Fruit fly (Drosophila melanogaster): ENCODE data around the gene boss.

Gene boss

DNA sequence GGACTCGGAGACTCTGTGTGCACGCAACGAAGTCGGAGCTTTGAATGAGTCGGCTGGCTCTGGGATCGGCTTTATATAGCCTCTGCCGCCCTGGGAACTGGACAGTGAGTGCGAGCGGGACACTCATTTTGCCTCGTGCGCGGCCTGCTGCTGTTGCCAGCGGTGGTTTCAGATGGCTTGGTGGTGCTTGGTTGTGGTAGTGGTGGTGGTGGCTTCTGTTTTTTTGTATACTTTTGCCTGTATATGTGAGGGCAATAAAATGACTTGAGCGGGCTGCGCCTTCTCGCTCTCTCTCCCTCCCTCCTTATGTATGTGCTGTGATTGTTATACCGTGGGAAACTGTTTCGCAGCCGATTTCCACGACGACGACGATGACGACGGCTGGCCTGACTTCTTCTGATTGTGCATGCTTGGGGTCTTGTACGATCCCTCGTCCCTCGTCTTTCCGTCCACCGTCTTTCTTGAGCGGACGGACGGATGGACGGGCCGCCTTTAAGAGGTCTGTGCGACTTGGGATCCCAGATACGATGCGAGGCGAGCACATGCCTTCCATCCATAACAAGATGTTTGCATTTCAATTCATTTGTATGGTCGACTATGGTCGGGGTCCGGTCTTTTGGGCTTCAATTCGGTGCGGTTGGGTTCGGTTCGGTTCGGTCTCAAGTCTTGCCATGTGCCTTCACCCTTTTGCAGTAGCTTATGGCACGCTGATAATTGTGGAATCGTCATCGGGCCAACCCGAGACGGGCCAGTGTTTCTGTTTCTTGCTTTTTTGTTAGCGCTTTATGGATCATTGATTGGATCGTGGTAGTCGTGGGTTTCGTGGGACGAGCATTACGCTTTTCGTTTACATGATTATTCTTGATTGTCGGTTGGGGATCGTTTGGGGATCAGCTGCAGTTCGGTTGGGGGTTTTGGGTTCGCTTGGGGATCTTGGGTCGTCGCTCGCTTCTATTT is 44.5 kb downstream of the boss start (continued):
- TF ChIP-seq pan (optimal IDR thresholded peaks at IDR 0.05), result no peak
- TF ChIP-seq pan (GFP tag; optimal IDR thresholded peaks at IDR 0.05 in 1 of 2, IDR thresholded peaks at IDR 0.05 in 1 of 2), result no peak
- TF ChIP-seq Dad (GFP tag; optimal IDR thresholded peaks at IDR 0.05), result no peak
- TF ChIP-seq Ssrp (tag; optimal IDR thresholded peaks at IDR 0.05), result no peak
- no peak for TF ChIP-seq slou (GFP tag; optimal IDR thresholded peaks at IDR 0.05)
- TF ChIP-seq aop (GFP tag; IDR thresholded peaks at IDR 0.05), result no peak
- TF ChIP-seq Rfx (GFP tag; IDR thresholded peaks at IDR 0.05), result no peak
- no peak for TF ChIP-seq hkb (optimal IDR thresholded peaks at IDR 0.05)
- peak; percentile 48; the same call in 1 of the 2 replicates for TF ChIP-seq hkb (GFP tag; IDR thresholded peaks at IDR 0.05)
- TF ChIP-seq Doc2 (GFP tag; IDR thresholded peaks at IDR 0.05), result no peak
- no peak for TF ChIP-seq sc (optimal IDR thresholded peaks at IDR 0.05)
- no peak for TF ChIP-seq sc (GFP tag; optimal IDR thresholded peaks at IDR 0.05)
- peak; percentile 11 for TF ChIP-seq ewg (GFP tag; optimal IDR thresholded peaks at IDR 0.05)
- TF ChIP-seq Stat92E (GFP tag; optimal IDR thresholded peaks at IDR 0.05), result peak in 1 of 3 experiments; percentile 55
- TF ChIP-seq zf30C (GFP tag; optimal IDR thresholded peaks at IDR 0.05), result peak; percentile 4
- TF ChIP-seq seq (GFP tag; IDR thresholded peaks at IDR 0.05), result peak; percentile 43; the same call in 1 of the 2 replicates

DNA sequence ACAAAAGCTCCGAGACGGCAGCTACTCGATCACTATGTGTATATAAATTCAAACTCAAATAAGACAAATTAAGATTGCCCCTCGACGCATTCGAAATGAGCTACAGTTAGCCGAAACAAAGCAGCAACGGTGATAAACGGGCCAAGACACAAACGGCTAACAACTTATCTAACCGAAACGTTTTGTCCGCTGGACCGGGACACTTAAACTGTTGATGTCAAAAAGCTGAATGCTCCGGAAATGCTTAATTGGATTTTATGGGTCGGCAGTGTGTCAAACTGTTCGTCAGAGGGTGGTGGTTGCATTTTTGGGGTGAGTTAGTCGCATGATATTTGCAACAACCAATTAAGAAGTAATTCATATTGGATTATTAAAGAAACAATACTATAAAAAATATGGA is 45.5 kb downstream of the boss start:
- TF ChIP-seq CG8765 (GFP tag; IDR thresholded peaks at IDR 0.05), result no peak
- no peak for TF ChIP-seq slp2 (GFP tag; optimal IDR thresholded peaks at IDR 0.05)
- TF ChIP-seq slou (GFP tag; optimal IDR thresholded peaks at IDR 0.05), result no peak
- TF ChIP-seq Bteb2 (GFP tag; optimal IDR thresholded peaks at IDR 0.05), result no peak
- TF ChIP-seq NC2β (GFP tag; optimal IDR thresholded peaks at IDR 0.05), result no peak
- no peak for TF ChIP-seq Ravus (GFP tag; IDR thresholded peaks at IDR 0.05)
- peak; percentile 43 to 89 for TF ChIP-seq insv (GFP tag; optimal IDR thresholded peaks at IDR 0.05)
- TF ChIP-seq CG11085 (GFP tag; IDR thresholded peaks at IDR 0.05), result no peak
- TF ChIP-seq tgo (GFP tag; IDR thresholded peaks at IDR 0.05), result no peak
- TF ChIP-seq ase (GFP tag; IDR thresholded peaks at IDR 0.05), result no peak
- peak; percentile 78 for TF ChIP-seq Elba2 (GFP tag; optimal IDR thresholded peaks at IDR 0.05)
- TF ChIP-seq CG16779 (GFP tag; IDR thresholded peaks at IDR 0.05), result no peak
- TF ChIP-seq Aef1 (GFP tag; IDR thresholded peaks at IDR 0.05), result no peak
- no peak for TF ChIP-seq repo (GFP tag; optimal IDR thresholded peaks at IDR 0.05)
- no peak for TF ChIP-seq salm (tag; optimal IDR thresholded peaks at IDR 0.05)
- TF ChIP-seq slbo (GFP tag; IDR thresholded peaks at IDR 0.05), result no peak
- TF ChIP-seq CG2116 (GFP tag; optimal IDR thresholded peaks at IDR 0.05), result no peak
- TF ChIP-seq sug (tag; optimal IDR thresholded peaks at IDR 0.05), result no peak
- no peak for TF ChIP-seq Dip3 (GFP tag; optimal IDR thresholded peaks at IDR 0.05)
- TF ChIP-seq grau (tag; optimal IDR thresholded peaks at IDR 0.05), result no peak
- TF ChIP-seq Awh (GFP tag; IDR thresholded peaks at IDR 0.05), result peak; percentile 76
- no peak for TF ChIP-seq CoRest (tag; optimal IDR thresholded peaks at IDR 0.05)
- no peak for TF ChIP-seq klu (GFP tag; IDR thresholded peaks at IDR 0.05)
- no peak for TF ChIP-seq CG17359 (tag; optimal IDR thresholded peaks at IDR 0.05)
- no peak for TF ChIP-seq nmo (GFP tag; optimal IDR thresholded peaks at IDR 0.05)
- TF ChIP-seq CG31365 (tag; optimal IDR thresholded peaks at IDR 0.05), result no peak
- no peak for TF ChIP-seq mld (GFP tag; IDR thresholded peaks at IDR 0.05; ENCODE audit: partially characterized antibody)
- TF ChIP-seq Sry-δ (GFP tag; optimal IDR thresholded peaks at IDR 0.05), result no peak
- TF ChIP-seq hbn (GFP tag; IDR thresholded peaks at IDR 0.05; ENCODE audit: partially characterized antibody), result no peak
- TF ChIP-seq CG13624 (GFP tag; optimal IDR thresholded peaks at IDR 0.05), result no peak
- no peak for TF ChIP-seq CG32767 (GFP tag; IDR thresholded peaks at IDR 0.05)
- no peak for TF ChIP-seq yki (optimal IDR thresholded peaks at IDR 0.05)
- TF ChIP-seq abd-A (tag; optimal IDR thresholded peaks at IDR 0.05), result peak; percentile 45
- peak; percentile 34 for TF ChIP-seq pros (GFP tag; optimal IDR thresholded peaks at IDR 0.05)
- no peak for TF ChIP-seq Jarid2 (GFP tag; optimal IDR thresholded peaks at IDR 0.05)
